Worm (Caenorhabditis elegans): Measurements from ENCODE around the gene cdd-2.
A peak's percentile ranks its signal among the peaks of the same experiment; 100 is the strongest.
"Not testable (repeated sequence)": the region's sequence is repeated elsewhere in the genome, so short reads cannot be mapped to it uniquely, and the experiment has no call there.

Gene cdd-2

ce11 chrIV:7573944-7574343 is 26.3 kb upstream of the cdd-2 start (continued):
- peak; percentile 22 for TF ChIP-seq blmp-1 (tag; optimal IDR thresholded peaks at IDR 0.05; ENCODE audit: insufficient read depth)

DNA sequence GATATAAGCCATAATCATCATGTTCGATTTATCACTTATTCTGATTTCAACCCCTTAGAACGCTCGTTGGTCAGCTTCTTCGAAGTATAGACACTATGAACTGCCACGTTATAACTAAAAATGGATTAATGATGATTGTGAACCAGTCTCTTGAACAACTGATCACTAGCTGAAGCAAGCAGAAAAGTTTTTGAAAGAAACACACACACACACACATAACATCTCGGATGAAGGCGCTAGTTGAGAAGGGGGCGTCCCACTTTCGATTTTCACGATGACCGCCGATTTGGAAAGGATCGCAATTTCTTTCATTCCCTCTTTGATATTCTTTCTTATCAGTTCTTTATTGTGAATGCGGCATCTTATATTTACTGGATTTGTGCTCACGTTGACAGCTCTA is 20.9 kb upstream of the cdd-2 start, which contains the start of gene clec-180:
TSS of gene clec-180 (plus strand) at position 301 of the 400 bp plus-strand sequence.
- TF ChIP-seq C34F6.9 (tag; optimal IDR thresholded peaks at IDR 0.05), result no peak

DNA sequence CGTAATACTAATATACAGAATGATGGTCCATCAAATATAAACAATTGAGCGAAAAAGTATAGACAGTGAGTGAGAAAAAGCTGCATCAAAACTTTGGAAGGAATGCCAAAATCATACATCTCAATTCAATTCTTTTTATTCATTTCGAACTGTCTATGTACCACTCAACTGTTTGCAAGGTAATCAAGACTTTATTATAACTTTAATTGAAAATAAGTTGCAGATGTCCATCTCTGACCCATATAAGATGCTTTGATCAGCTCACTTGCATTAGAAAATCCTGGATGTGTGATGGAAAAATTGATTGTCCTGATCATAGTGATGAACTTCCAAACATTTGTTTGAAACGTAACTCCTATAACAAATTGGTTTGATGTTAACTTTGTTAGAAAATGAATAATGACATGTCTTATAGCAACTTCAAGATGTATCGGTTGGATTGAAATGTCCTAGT is 19.9 kb upstream of the cdd-2 start, which contains the start of gene F32E10.8:
TSS of gene F32E10.8 (plus strand) at position 51 of the 454 bp plus-strand sequence.
- TF ChIP-seq lin-39 (tag; optimal IDR thresholded peaks at IDR 0.05) (no peak), egl-27 (tag; optimal IDR thresholded peaks at IDR 0.05) (no peak), ama-1 (optimal IDR thresholded peaks at IDR 0.05) (no peak), zag-1 (tag; optimal IDR thresholded peaks at IDR 0.05) (no peak), sma-9 (GFP tag; optimal IDR thresholded peaks at IDR 0.05) (no peak), sma-9 (tag; optimal IDR thresholded peaks at IDR 0.05) (no peak), nhr-25 (tag; optimal IDR thresholded peaks at IDR 0.05) (no peak), ztf-11 (tag; optimal IDR thresholded peaks at IDR 0.05) (no peak)

- not testable (repeated sequence) for TF ChIP-seq mdl-1, ZK546.5, nhr-25 (tag; optimal IDR thresholded peaks at IDR 0.05)
Measured at ce11 chrIV:7563850-7564249, 16.2 kb upstream of the cdd-2 start, which contains the start of gene F32E10.9. TSS of gene F32E10.9 (minus strand) at chrIV:7563950.

DNA sequence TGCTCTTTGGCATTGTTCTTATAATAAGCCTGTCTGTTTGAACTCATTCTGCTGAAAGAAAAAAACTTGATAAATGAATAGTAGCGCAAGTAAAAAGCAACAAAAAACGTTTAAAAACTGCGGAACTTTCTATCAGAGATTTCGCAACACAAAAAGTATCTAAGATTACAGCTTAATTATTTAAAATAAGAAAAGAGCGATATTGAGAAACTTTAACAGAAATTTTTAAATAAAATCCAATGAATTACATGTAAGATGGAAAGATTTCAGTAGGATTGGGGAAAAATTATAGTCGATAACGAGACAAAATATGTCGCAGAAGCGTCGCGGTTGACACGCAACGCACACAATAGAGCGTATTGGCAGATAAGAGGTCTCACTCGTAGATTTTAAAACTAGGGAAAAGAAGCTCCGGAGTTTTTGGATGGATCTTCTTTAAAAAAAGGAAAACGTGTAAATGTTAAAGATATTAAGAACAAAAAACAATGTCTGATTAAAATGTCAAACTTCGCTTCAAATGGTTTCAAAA is 14.0 kb upstream of the cdd-2 start, which contains the start of gene ima-3:
TSS of gene ima-3 (minus strand) at position 51 of the 529 bp plus-strand sequence.
- TF ChIP-seq skn-1 (tag; optimal IDR thresholded peaks at IDR 0.05) (no peak), zag-1 (tag; optimal IDR thresholded peaks at IDR 0.05) (peak; percentile 22), unc-39 (tag; optimal IDR thresholded peaks at IDR 0.05) (no peak), gmeb-1 (tag; optimal IDR thresholded peaks at IDR 0.05) (peak; percentile 33), sem-4 (tag; optimal IDR thresholded peaks at IDR 0.05) (peak; percentile 60), crh-2 (tag; optimal IDR thresholded peaks at IDR 0.05) (peak; percentile 52), lin-13 (GFP tag; optimal IDR thresholded peaks at IDR 0.05) (peak; percentile 53), ztf-4 (tag; optimal IDR thresholded peaks at IDR 0.05) (no peak), C34F6.9 (tag; optimal IDR thresholded peaks at IDR 0.05) (peak; percentile 67), snpc-4 (tag; optimal IDR thresholded peaks at IDR 0.05) (no peak), ceh-82 (tag; optimal IDR thresholded peaks at IDR 0.05) (no peak), nhr-129 (tag; optimal IDR thresholded peaks at IDR 0.05) (peak; percentile 71), ZK546.5 (tag; optimal IDR thresholded peaks at IDR 0.05) (no peak), unc-55 (GFP tag; optimal IDR thresholded peaks at IDR 0.05) (peak; percentile 78), nhr-11 (tag; optimal IDR thresholded peaks at IDR 0.05) (no peak), sma-9 (GFP tag; optimal IDR thresholded peaks at IDR 0.05) (no peak), sma-9 (tag; optimal IDR thresholded peaks at IDR 0.05) (no peak), lin-39 (tag; optimal IDR thresholded peaks at IDR 0.05) (no peak), lsy-2 (tag; optimal IDR thresholded peaks at IDR 0.05) (peak in 1 of 2 experiments; percentile 66)

DNA sequence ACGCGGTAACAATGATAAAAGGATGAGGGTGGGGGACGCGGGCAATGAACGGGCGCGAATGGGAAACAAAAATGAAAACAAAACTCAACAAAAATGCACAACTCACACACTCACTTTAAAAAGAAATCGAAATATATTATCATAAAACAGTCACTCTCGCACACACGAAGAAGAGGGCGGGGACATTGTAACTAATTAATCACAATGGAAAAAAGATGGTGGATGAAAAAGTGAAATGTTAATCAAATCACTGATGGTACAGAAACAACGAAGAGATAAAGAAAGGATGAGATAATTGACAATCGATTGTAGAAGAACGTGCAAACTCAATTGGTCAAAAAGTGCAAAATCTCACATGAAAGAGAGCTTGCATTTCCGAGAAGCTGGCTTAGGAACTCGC is 11.5 kb upstream of the cdd-2 start:
- TF ChIP-seq ceh-82 (tag; optimal IDR thresholded peaks at IDR 0.05), result no peak
- no peak for TF ChIP-seq ZK546.5 (tag; optimal IDR thresholded peaks at IDR 0.05)
- TF ChIP-seq lin-11 (tag; optimal IDR thresholded peaks at IDR 0.05), result no peak
- TF ChIP-seq ztf-11 (tag; optimal IDR thresholded peaks at IDR 0.05), result no peak

ce11 chrIV:7558653-7559052 is 11.0 kb upstream of the cdd-2 start:
- TF ChIP-seq unc-55 (GFP tag; optimal IDR thresholded peaks at IDR 0.05) (no peak), mab-5 (tag; optimal IDR thresholded peaks at IDR 0.05) (no peak), F13H6.1 (tag; optimal IDR thresholded peaks at IDR 0.05) (no peak)
